Fruit fly (Drosophila melanogaster): ENCODE results near the gene CG32687.

Gene CG32687

dm6 chrX:10478443-10479368, 8.3 kb downstream of the CG32687 start, which contains the start of the genes CG2887 and PPP4R2r (continued):
- TF ChIP-seq CG14710 (tag; optimal IDR thresholded peaks at IDR 0.05) (peak; percentile 38), Dad (GFP tag; optimal IDR thresholded peaks at IDR 0.05) (peak; percentile 2), CG11560 (tag; IDR thresholded peaks at IDR 0.05) (peak; percentile 30; the same call in 1 of the 3 replicates), Xbp1 (GFP tag; optimal IDR thresholded peaks at IDR 0.05) (no peak), CG9932 (GFP tag; IDR thresholded peaks at IDR 0.05) (peak; percentile 38; the same call in 1 of the 2 replicates), tll (GFP tag; optimal IDR thresholded peaks at IDR 0.05) (no peak), BEAF-32 (GFP tag; optimal IDR thresholded peaks at IDR 0.05) (peak; percentile 93), hb (GFP tag; IDR thresholded peaks at IDR 0.05; ENCODE audit: partially characterized antibody) (peak; percentile 90), sqz (GFP tag; optimal IDR thresholded peaks at IDR 0.05) (peak; percentile 46), unc-4 (GFP tag; IDR thresholded peaks at IDR 0.05; ENCODE audit: partially characterized antibody) (peak; percentile 91), zen (tag; optimal IDR thresholded peaks at IDR 0.05) (peak; percentile 43), crol (GFP tag; IDR thresholded peaks at IDR 0.05) (0 out of 2 replicates have a peak, but pooled peaks have one; percentile 9), yki (optimal IDR thresholded peaks at IDR 0.05) (no peak), scrt (GFP tag; optimal IDR thresholded peaks at IDR 0.05) (no peak), sens (GFP tag) (peak; percentile 66), CG17829 (tag; optimal IDR thresholded peaks at IDR 0.05) (peak; percentile 16), ara (GFP tag; IDR thresholded peaks at IDR 0.05) (no peak), crp (GFP tag; optimal IDR thresholded peaks at IDR 0.05) (peak in 1 of 2 experiments; percentile 22), CG13624 (GFP tag; optimal IDR thresholded peaks at IDR 0.05) (peak; percentile 26), sens-2 (GFP tag; IDR thresholded peaks at IDR 0.05) (no peak), lbe (GFP tag; optimal IDR thresholded peaks at IDR 0.05) (no peak), nom (GFP tag; optimal IDR thresholded peaks at IDR 0.05) (peak; percentile 27), CG13287 (GFP tag; IDR thresholded peaks at IDR 0.05; ENCODE audit: partially characterized antibody) (peak; percentile 92), gcm (GFP tag; optimal IDR thresholded peaks at IDR 0.05) (no peak), Sry-β (GFP tag; optimal IDR thresholded peaks at IDR 0.05) (peak; percentile 64), Trl (optimal IDR thresholded peaks at IDR 0.05) (peak; percentile 3 to 26), Trl (GFP tag; optimal IDR thresholded peaks at IDR 0.05) (no peak), pho (GFP tag; optimal IDR thresholded peaks at IDR 0.05) (peak; percentile 19), bsh (GFP tag; optimal IDR thresholded peaks at IDR 0.05) (peak in 1 of 2 experiments; percentile 41), CG11723 (GFP tag; optimal IDR thresholded peaks at IDR 0.05) (no peak), CG10209 (GFP tag; optimal IDR thresholded peaks at IDR 0.05) (no peak), CG34376 (GFP tag; optimal IDR thresholded peaks at IDR 0.05) (peak; percentile 27), knrl (GFP tag; IDR thresholded peaks at IDR 0.05; ENCODE audit: partially characterized antibody) (peak; percentile 79; the same call in 2 of the 3 replicates), CrebB (tag; optimal IDR thresholded peaks at IDR 0.05) (peak; percentile 16), CG9797 (GFP tag; optimal IDR thresholded peaks at IDR 0.05) (peak; percentile 90), CG1792 (GFP tag; optimal IDR thresholded peaks at IDR 0.05) (no peak), Oaz (GFP tag; IDR thresholded peaks at IDR 0.05) (no peak), CG9727 (GFP tag; optimal IDR thresholded peaks at IDR 0.05) (peak; percentile 19), CG6765 (GFP tag; optimal IDR thresholded peaks at IDR 0.05) (peak; percentile 3), CHES-1-like (GFP tag; optimal IDR thresholded peaks at IDR 0.05) (peak; percentile 66), trem (tag; optimal IDR thresholded peaks at IDR 0.05) (peak; percentile 80), E2f2 (GFP tag; IDR thresholded peaks at IDR 0.05) (peak; percentile 97), stwl (tag; optimal IDR thresholded peaks at IDR 0.05) (peak; percentile 61), amos (GFP tag; IDR thresholded peaks at IDR 0.05; ENCODE audit: partially characterized antibody) (peak; percentile 95), cg (GFP tag; optimal IDR thresholded peaks at IDR 0.05) (peak; percentile 46), CG2129 (GFP tag; IDR thresholded peaks at IDR 0.05; ENCODE audit: partially characterized antibody) (peak; percentile 49), CG1603 (tag; optimal IDR thresholded peaks at IDR 0.05) (peak; percentile 74)
